Worm (Caenorhabditis elegans): Measurements from ENCODE around the gene C16C8.10.

C16C8.10 gene

DNA sequence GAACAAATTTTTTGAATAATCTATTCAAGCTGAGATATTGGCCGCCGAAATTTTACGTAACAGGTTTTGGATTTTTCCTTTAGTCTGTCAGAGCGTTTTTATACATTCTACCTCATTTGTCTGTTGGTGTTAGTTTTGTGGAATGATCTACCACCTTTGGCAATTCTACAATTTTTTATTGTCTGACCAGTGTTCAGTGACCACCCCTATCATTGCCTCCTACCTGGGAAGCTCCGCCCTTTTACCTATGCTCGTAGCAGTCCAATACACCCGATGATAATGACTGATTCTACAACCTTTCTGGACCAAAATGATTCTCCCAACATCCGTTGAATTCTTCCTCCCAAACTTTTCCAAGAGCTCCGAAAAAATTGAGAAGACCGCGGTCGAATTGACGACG is 9.3 kb upstream of the C16C8.10 start, which contains the start of gene sdz-32:
Gene sdz-32, plus strand, starts transcription at position 301 of the 400 bp plus-strand sequence.
- no peak for TF ChIP-seq Y55F3AM.14 (GFP tag; optimal IDR thresholded peaks at IDR 0.05)
- TF ChIP-seq ama-1 (optimal IDR thresholded peaks at IDR 0.05) = no peak
- no peak for TF ChIP-seq R02D3.7 (tag; optimal IDR thresholded peaks at IDR 0.05)
- TF ChIP-seq unc-55 (GFP tag; optimal IDR thresholded peaks at IDR 0.05) = no peak
- no peak for TF ChIP-seq ceh-16 (tag; optimal IDR thresholded peaks at IDR 0.05)
- TF ChIP-seq F13H6.1 (tag; optimal IDR thresholded peaks at IDR 0.05) = no peak
- TF ChIP-seq nhr-129 (tag; optimal IDR thresholded peaks at IDR 0.05) = no peak
- TF ChIP-seq nhr-10 (tag; optimal IDR thresholded peaks at IDR 0.05) = no peak
- TF ChIP-seq snpc-4 (tag; optimal IDR thresholded peaks at IDR 0.05) = no peak
- TF ChIP-seq nhr-6 (tag; optimal IDR thresholded peaks at IDR 0.05) = no peak
- TF ChIP-seq fos-1 (tag; optimal IDR thresholded peaks at IDR 0.05) = no peak
- no peak for TF ChIP-seq lsy-2 (tag; optimal IDR thresholded peaks at IDR 0.05)
- no peak for TF ChIP-seq unc-39 (tag; optimal IDR thresholded peaks at IDR 0.05)
- no peak for TF ChIP-seq mdl-1 (tag; optimal IDR thresholded peaks at IDR 0.05)
- no peak for TF ChIP-seq nhr-77 (tag; optimal IDR thresholded peaks at IDR 0.05)
- TF ChIP-seq nhr-12 (tag; optimal IDR thresholded peaks at IDR 0.05) = no peak
- no peak for TF ChIP-seq ztf-11 (tag; optimal IDR thresholded peaks at IDR 0.05)

DNA sequence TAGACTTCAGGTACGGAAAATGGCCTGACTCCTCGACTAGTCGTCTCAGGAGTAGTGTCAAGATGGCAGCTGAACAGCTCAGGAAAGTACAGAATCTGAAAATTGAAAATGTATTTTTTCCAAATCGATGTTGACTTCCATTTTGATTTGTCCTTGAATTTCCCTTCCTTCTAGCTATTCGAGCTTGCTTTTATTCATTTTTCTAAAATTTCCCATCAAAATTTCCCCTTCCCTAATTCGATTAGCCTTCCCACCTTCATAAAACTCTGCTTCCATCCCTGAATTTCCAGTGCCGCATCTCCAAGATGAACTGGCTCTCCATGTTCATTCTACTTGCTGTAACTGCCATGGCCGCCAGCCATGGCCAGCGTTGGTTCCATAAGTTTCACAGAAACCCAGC is 8.3 kb upstream of the C16C8.10 start, which contains the start of gene Y49F6B.6:
Gene Y49F6B.6, plus strand, starts transcription at position 301 of the 400 bp plus-strand sequence.
- no peak for TF ChIP-seq lin-11 (tag; optimal IDR thresholded peaks at IDR 0.05)

DNA sequence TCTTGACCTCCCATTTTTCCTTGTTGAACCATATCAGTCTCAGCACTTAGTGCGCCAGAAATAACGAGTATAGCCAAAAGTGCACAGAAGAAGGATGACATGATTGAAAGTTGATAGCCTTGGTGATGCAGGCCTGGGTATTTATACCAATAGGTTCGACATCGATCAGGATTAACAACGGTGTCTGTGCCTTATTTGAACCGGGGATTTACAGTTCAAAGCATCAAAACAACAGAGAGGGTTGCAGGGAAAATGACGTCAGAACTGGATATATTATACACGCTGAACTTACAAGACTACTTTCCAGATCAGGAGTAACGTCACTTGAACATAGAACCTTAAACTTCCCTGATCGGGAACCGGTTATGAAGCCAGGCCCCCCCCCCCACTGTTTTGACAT is 7.8 kb upstream of the C16C8.10 start, which contains the start of gene Y49F6B.12:
Gene Y49F6B.12, minus strand, starts transcription at position 101 of the 400 bp plus-strand sequence.
- TF ChIP-seq ztf-11 (tag; optimal IDR thresholded peaks at IDR 0.05) (no peak), elt-3 (tag; optimal IDR thresholded peaks at IDR 0.05) (no peak), unc-39 (tag; optimal IDR thresholded peaks at IDR 0.05) (no peak), ztf-4 (tag; optimal IDR thresholded peaks at IDR 0.05) (no peak), fos-1 (tag; optimal IDR thresholded peaks at IDR 0.05) (no peak), nhr-21 (tag; optimal IDR thresholded peaks at IDR 0.05) (no peak), ceh-16 (tag; optimal IDR thresholded peaks at IDR 0.05) (no peak), mbf-1 (tag; optimal IDR thresholded peaks at IDR 0.05) (no peak), snpc-4 (tag; optimal IDR thresholded peaks at IDR 0.05) (no peak), ztf-1 (GFP tag; conservative IDR thresholded peaks at IDR 0.05) (no peak), F13H6.1 (tag; optimal IDR thresholded peaks at IDR 0.05) (no peak), unc-55 (GFP tag; optimal IDR thresholded peaks at IDR 0.05) (no peak), zag-1 (tag; optimal IDR thresholded peaks at IDR 0.05) (no peak)

DNA sequence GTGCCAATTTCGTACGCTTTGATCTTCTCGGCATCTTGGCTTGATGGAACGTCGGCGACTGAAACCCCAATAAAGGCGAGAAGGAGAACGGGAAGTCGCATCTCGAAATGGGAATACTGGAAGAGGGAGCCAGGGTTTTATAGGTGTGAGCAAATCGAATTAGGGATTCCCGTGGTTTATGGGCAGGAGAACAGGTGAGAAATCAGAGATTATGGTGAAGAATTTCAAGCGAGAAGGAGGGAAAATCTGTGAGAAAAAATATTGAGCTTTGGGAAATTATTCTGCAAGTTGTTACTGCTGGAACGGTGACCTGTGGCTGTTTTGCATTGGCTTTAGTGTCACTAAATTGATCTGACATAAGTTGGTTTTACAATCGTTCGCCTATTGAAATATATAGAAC is 7.1 kb upstream of the C16C8.10 start, which contains the start of gene Y49F6B.13:
Gene Y49F6B.13, minus strand, starts transcription at position 101 of the 400 bp plus-strand sequence.
- TF ChIP-seq ceh-16 (tag; optimal IDR thresholded peaks at IDR 0.05) = no peak
- no peak for TF ChIP-seq nhr-21 (tag; optimal IDR thresholded peaks at IDR 0.05)
- TF ChIP-seq dmd-4 (tag; optimal IDR thresholded peaks at IDR 0.05) = no peak
- no peak for TF ChIP-seq unc-55 (GFP tag; optimal IDR thresholded peaks at IDR 0.05)
- TF ChIP-seq nhr-77 (tag; optimal IDR thresholded peaks at IDR 0.05) = no peak
- no peak for TF ChIP-seq sma-9 (GFP tag; optimal IDR thresholded peaks at IDR 0.05)
- no peak for TF ChIP-seq sma-9 (tag; optimal IDR thresholded peaks at IDR 0.05)
- no peak for TF ChIP-seq aly-2 (tag; optimal IDR thresholded peaks at IDR 0.05)
- no peak for TF ChIP-seq nhr-10 (tag; optimal IDR thresholded peaks at IDR 0.05)
- no peak for TF ChIP-seq gmeb-1 (tag; optimal IDR thresholded peaks at IDR 0.05)

DNA sequence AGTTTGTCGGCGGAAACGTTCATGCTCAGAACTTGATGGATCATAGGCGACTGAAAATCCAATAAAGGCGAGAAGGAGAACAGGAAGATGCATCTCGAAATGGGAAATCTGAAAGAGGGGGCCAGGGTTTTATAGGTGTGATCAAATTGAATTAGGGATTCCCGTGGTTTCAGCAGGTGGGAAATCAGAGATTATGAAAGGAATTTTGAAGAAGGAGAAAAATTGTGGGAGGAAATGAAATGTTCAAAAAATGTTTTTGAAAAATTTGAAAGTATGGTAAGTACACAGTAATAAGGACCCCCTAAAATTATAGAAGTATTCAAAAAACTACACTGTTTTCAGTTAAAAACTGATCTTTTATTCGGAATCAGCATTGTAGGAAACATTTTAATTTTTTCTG is 6.1 kb upstream of the C16C8.10 start, which contains the start of gene Y49F6B.20:
Gene Y49F6B.20, minus strand, starts transcription at position 101 of the 400 bp plus-strand sequence.
- TF ChIP-seq nhr-23 (tag; optimal IDR thresholded peaks at IDR 0.05) = no peak

DNA sequence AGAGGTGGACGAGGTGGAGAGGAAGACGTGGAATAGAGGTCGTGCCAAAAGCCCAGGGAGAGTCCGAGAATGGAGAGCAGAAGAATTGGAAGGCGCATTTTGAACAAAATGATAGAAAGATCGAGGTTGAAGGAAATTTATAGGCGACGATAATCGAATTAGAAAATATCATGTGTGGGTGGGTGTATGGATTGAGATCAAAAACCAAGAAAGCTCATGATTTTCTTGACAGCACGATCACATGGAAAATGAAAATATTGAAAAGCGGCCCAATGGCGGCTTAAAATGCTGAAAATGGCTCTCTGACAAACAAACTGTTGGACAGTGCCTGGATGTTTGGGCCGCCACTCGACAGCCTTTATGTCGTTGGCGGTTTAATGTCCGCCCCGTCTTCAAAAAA is 1.4 kb downstream of the C16C8.10 start, which contains the start of gene C16C8.9:
Gene C16C8.9, minus strand, starts transcription at position 101 of the 400 bp plus-strand sequence.
- no peak for TF ChIP-seq ceh-82 (tag; optimal IDR thresholded peaks at IDR 0.05)
- no peak for TF ChIP-seq R02D3.7 (tag; optimal IDR thresholded peaks at IDR 0.05)
- TF ChIP-seq Y55F3AM.14 (GFP tag; optimal IDR thresholded peaks at IDR 0.05) = no peak

DNA sequence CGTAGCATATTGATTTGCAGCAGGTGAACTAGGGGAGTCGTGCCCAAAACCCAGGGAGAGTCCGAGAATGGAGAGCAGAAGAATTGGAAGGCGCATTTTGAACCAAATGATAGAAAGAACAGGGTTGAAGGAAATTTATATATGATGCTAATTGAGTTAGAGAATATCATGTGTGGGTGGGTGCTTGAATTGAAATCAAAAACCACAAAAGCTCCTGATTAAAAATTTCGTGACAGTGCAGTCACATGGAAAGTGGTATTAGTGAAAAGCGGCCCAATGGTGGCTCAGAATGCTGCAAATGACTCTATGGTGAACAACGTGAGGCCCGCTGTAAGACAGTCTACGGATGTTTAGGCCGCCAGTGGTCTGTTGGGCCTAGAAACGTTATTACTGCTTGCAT is 2.9 kb downstream of the C16C8.10 start, which contains the start of gene C16C8.8:
Gene C16C8.8, minus strand, starts transcription at position 101 of the 400 bp plus-strand sequence.
- TF ChIP-seq gmeb-1 (tag; optimal IDR thresholded peaks at IDR 0.05) (no peak), aly-2 (tag; optimal IDR thresholded peaks at IDR 0.05) (no peak), unc-62 (GFP tag; optimal IDR thresholded peaks at IDR 0.05) (no peak), ztf-4 (tag; optimal IDR thresholded peaks at IDR 0.05) (no peak), nhr-23 (tag; optimal IDR thresholded peaks at IDR 0.05) (no peak), nhr-12 (tag; optimal IDR thresholded peaks at IDR 0.05) (no peak), nhr-6 (tag; optimal IDR thresholded peaks at IDR 0.05) (no peak), elt-1 (tag; optimal IDR thresholded peaks at IDR 0.05) (no peak), sma-3 (GFP tag; optimal IDR thresholded peaks at IDR 0.05) (no peak), nhr-237 (tag; optimal IDR thresholded peaks at IDR 0.05) (no peak), peb-1 (tag; optimal IDR thresholded peaks at IDR 0.05) (no peak), nhr-129 (tag; optimal IDR thresholded peaks at IDR 0.05) (no peak)

All from whole organism, L2 larva.